Worm (Caenorhabditis elegans): ENCODE measurements around the gene F58E2.3.

The F58E2.3 gene

DNA sequence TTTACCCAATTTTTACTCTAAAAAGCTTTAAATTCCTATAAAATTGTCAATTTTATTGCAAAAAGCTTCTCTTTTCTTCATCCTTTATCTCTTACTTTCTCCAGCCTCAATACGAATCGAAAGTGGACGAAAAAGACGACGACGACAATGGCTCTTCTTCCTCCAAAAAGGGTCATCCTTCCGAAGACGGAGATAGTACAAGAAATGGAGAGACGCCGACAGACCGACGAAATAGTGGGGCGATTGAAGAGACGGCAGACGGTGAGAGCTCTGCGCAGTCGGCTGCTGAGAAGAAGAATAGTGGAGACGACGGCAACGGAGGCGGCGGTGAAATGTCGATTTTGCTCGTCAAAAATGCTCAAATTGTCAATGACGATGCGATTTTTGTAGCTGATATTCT, 52.1 kb downstream of the F58E2.3 start:
- TF ChIP-seq snpc-4 (GFP tag; optimal IDR thresholded peaks at IDR 0.05): peak; percentile 68
- TF ChIP-seq snpc-4 (tag; optimal IDR thresholded peaks at IDR 0.05): peak; percentile 70 to 85 (median 84)
- no peak for TF ChIP-seq mel-28 (tag; optimal IDR thresholded peaks at IDR 0.05; ENCODE audit: borderline replicate concordance)
- TF ChIP-seq bed-1 (GFP tag; IDR thresholded peaks at IDR 0.05): no peak
- TF ChIP-seq let-607 (tag; optimal IDR thresholded peaks at IDR 0.05): no peak
- no peak for TF ChIP-seq Y79H2A.3 (GFP tag; conservative IDR thresholded peaks at IDR 0.05)
- no peak for TF ChIP-seq lin-40 (tag; optimal IDR thresholded peaks at IDR 0.05)
- no peak for TF ChIP-seq ZK185.1 (tag; optimal IDR thresholded peaks at IDR 0.05; ENCODE audit: poor library complexity, severe bottlenecking)
- TF ChIP-seq madf-10 (tag; optimal IDR thresholded peaks at IDR 0.05): no peak
- peak; percentile 99 for TF ChIP-seq hmg-1.2 (GFP tag; IDR thresholded peaks at IDR 0.05)
- TF ChIP-seq C06A6.2 (GFP tag; conservative IDR thresholded peaks at IDR 0.05): 0 out of 2 replicates have a peak, but pooled peaks have one; percentile 26
- TF ChIP-seq ekl-4 (GFP tag; IDR thresholded peaks at IDR 0.05): no peak
- TF ChIP-seq ztf-25 (GFP tag; IDR thresholded peaks at IDR 0.05): no peak
- TF ChIP-seq snpc-1.3 (tag; optimal IDR thresholded peaks at IDR 0.05; ENCODE audit: insufficient read depth): no peak
- no peak for TF ChIP-seq cebp-1 (GFP tag; IDR thresholded peaks at IDR 0.05)
- peak; percentile 47 for TF ChIP-seq cebp-1 (tag; optimal IDR thresholded peaks at IDR 0.05)
- TF ChIP-seq athp-1 (tag; optimal IDR thresholded peaks at IDR 0.05): no peak
- no peak for TF ChIP-seq F37B4.10 (GFP tag; IDR thresholded peaks at IDR 0.05)
- no peak for TF ChIP-seq madf-6 (GFP tag; IDR thresholded peaks at IDR 0.05)
- TF ChIP-seq F55B11.4 (tag; optimal IDR thresholded peaks at IDR 0.05; ENCODE audit: borderline replicate concordance, insufficient read depth): no peak
- no peak for TF ChIP-seq ets-4 (GFP tag; optimal IDR thresholded peaks at IDR 0.05)
- TF ChIP-seq ztf-26 (tag; optimal IDR thresholded peaks at IDR 0.05): no peak
- no peak for TF ChIP-seq K12H6.12 (tag; optimal IDR thresholded peaks at IDR 0.05)
- no peak for TF ChIP-seq xnd-1 (tag; optimal IDR thresholded peaks at IDR 0.05)
- TF ChIP-seq mes-4 (tag; optimal IDR thresholded peaks at IDR 0.05): no peak
- no peak for TF ChIP-seq ceh-91 (GFP tag; IDR thresholded peaks at IDR 0.05)
- no peak for TF ChIP-seq dox-1 (GFP tag; IDR thresholded peaks at IDR 0.05)
- TF ChIP-seq zfh-2 (GFP tag; conservative IDR thresholded peaks at IDR 0.05): peak; percentile 63
- TF ChIP-seq ztf-3 (GFP tag; optimal IDR thresholded peaks at IDR 0.05): no peak
